Fruit fly (Drosophila melanogaster) Kc167 (cell line): ENCODE results near the gene CG3517.

Source experiments
- Sin3A ChIP-seq: fragments of >200 bp; optimal IDR thresholded peaks from 2 replicates; lab custom pipeline; 2018; ENCODE audit warnings: missing external identifiers
- insv ChIP-seq: fragments of >200 bp; optimal IDR thresholded peaks from 3 replicates; lab custom pipeline; 2018; ENCODE audit warnings: missing external identifiers
- psq ChIP-seq: fragments of >200 bp; optimal IDR thresholded peaks from 2 replicates; lab custom pipeline; 2017; ENCODE audit warnings: missing external identifiers
- ttk ChIP-seq: sonication (Bioruptor generic); optimal IDR thresholded peaks from 2 replicates; lab custom pipeline; 2017; ENCODE audit warnings: missing external identifiers

DNA sequence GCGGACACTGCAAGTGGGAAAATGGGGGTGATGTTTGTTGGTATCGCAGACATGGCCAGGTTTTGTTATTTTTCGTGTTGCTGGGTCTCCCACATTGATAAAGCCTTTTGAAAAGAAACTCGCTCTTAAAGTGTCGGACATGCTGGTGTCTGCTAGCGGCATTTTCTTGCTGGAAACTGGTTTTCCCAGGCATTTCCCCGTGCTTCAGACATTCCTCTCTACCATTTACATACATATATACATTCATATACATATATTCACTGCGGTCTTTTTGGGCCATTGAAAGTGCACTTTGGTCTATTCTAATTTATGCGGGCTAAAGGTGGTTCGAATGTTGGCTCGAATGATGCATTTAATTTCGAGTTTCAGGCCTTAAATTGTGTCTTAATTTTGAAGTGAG lies 45.6 kb upstream of the CG3517 start:
- TF ChIP-seq insv (lab: Kevin White, UChicago) (no peak), Sin3A (lab: Kevin White, UChicago) (no peak), psq (lab: Kevin White, UChicago) (no peak), ttk (no peak)
